Fruit fly (Drosophila melanogaster) whole organism, wandering third instar larva: ENCODE results near the gene sing.

ENCODE experiments used
- CrebA ChIP-seq: fragments of 200-800 bp; sonication (Bioruptor generic); optimal IDR thresholded peaks from 2 replicates; lab custom pipeline; 2016; ENCODE audit warnings: missing biosample characterization, mild to moderate bottlenecking, missing genetic modification characterization, borderline replicate concordance
- GATAd ChIP-seq: sonication (Bioruptor generic); optimal IDR thresholded peaks from 2 replicates; lab custom pipeline; 2016; ENCODE audit warnings: missing biosample characterization, missing genetic modification characterization
- Hnf4 ChIP-seq: fragments of 200-800 bp; sonication (Bioruptor generic); optimal IDR thresholded peaks from 2 replicates; lab custom pipeline; 2016; ENCODE audit warnings: missing biosample characterization, mild to moderate bottlenecking, missing genetic modification characterization
- Hr78 ChIP-seq: fragments of >200 bp; optimal IDR thresholded peaks from 2 replicates; lab custom pipeline; 2017; ENCODE audit warnings: missing biosample characterization, missing genetic modification characterization
- Mio ChIP-seq: sonication (Bioruptor generic); optimal IDR thresholded peaks from 2 replicates; lab custom pipeline; 2016; ENCODE audit warnings: missing biosample characterization, missing genetic modification characterization
- Myc ChIP-seq: fragments of >200 bp; optimal IDR thresholded peaks from 2 replicates; lab custom pipeline; 2017
- N ChIP-seq: fragments of >200 bp; optimal IDR thresholded peaks from 2 replicates; lab custom pipeline; 2018; ENCODE audit warnings: missing biosample characterization, missing external identifiers, missing genetic modification characterization
- Sp1 ChIP-seq: fragments of 200-800 bp; sonication (Bioruptor generic); optimal IDR thresholded peaks from 3 replicates; lab custom pipeline; 2019; ENCODE audit warnings: missing biosample characterization, mild to moderate bottlenecking, missing genetic modification characterization, moderate library complexity
- Vsx2 ChIP-seq: fragments of 200-300, 225-300 bp; sonication (Bioruptor generic); optimal IDR thresholded peaks from 2 replicates; lab custom pipeline; 2018; ENCODE audit warnings: missing biosample characterization, missing genetic modification characterization; ENCODE audit not compliant: partially characterized antibody
- dl ChIP-seq, 2 experiments: fragments of 175-275, 200-275 bp in 1 of 2; fragments of 200-275 bp in 1 of 2; sonication (Bioruptor generic); optimal IDR thresholded peaks; lab custom pipeline; 2018; ENCODE audit warnings: mild to moderate bottlenecking in 2 of 2, missing biosample characterization in 2 of 2, missing genetic modification characterization in 2 of 2, moderate library complexity in 2 of 2; ENCODE audit not compliant: partially characterized antibody in 2 of 2, insufficient read depth in 1 of 2
- dmrt93B ChIP-seq: fragments of 200-800 bp; sonication (Bioruptor generic); optimal IDR thresholded peaks from 2 replicates; lab custom pipeline; 2018; ENCODE audit warnings: missing biosample characterization, mild to moderate bottlenecking, missing genetic modification characterization
- ey ChIP-seq: fragments of 200-800 bp; sonication (Bioruptor generic); optimal IDR thresholded peaks from 2 replicates; lab custom pipeline; 2016; ENCODE audit warnings: missing biosample characterization, missing genetic modification characterization
- fru ChIP-seq: fragments of 200-800 bp; sonication (Bioruptor generic); optimal IDR thresholded peaks from 3 replicates; lab custom pipeline; 2016; ENCODE audit warnings: missing biosample characterization, mild to moderate bottlenecking, missing genetic modification characterization
- jim ChIP-seq: fragments of 175-275, 200-325 bp; sonication (Bioruptor generic); optimal IDR thresholded peaks from 2 replicates; lab custom pipeline; 2016; ENCODE audit warnings: missing biosample characterization, mild to moderate bottlenecking, missing genetic modification characterization
- sv ChIP-seq: fragments of 200-800 bp; sonication (Bioruptor generic); optimal IDR thresholded peaks from 3 replicates; lab custom pipeline; 2016; ENCODE audit warnings: missing biosample characterization, missing genetic modification characterization
- woc ChIP-seq: sonication (Bioruptor generic); optimal IDR thresholded peaks from 2 replicates; lab custom pipeline; 2016; ENCODE audit warnings: missing biosample characterization, mild to moderate bottlenecking, missing genetic modification characterization

The sing gene

DNA sequence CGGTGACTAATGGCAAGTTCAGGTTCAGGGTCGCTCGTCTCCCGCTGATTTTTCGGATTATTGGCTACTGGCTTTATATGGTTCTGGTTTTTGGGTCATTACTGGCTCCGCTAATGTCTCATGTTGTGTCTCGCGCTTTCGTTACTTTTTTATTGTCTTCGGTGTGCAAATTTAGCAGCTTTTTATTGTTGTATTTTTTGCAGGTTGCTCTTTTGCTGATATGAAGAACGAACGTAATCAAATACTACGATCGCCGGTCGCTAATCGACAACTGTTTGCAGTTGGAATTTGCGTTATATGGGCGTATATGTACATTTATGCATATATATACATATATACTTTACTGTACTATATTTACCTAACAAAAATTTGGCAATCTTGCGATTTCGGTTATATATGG lies 45.4 kb downstream of the sing start:
- no peak for TF ChIP-seq Mio
- TF ChIP-seq dmrt93B (GFP tag; lab: Kevin White, UChicago), result no peak
- no peak for TF ChIP-seq Vsx2 (GFP tag; lab: Kevin White, UChicago)
- TF ChIP-seq N (GFP tag; lab: Kevin White, UChicago), result no peak
- no peak for TF ChIP-seq Hr78 (GFP tag; lab: Kevin White, UChicago)
- TF ChIP-seq dl (GFP tag; optimal IDR thresholded peaks at IDR 0.05; lab: Kevin White, UChicago; ENCODE audit: insufficient read depth in 1 of 2, partially characterized antibody in 2 of 2), result no peak
- TF ChIP-seq fru (GFP tag; lab: Kevin White, UChicago), result peak; percentile 5

dm6 chrX:16730791-16731190 lies 51.7 kb downstream of the sing start, which contains the start of gene TwdlX:
Gene TwdlX (plus strand): TSS chrX:16731091.
- no peak for TF ChIP-seq jim (GFP tag; lab: Kevin White, UChicago)
- no peak for TF ChIP-seq ey (GFP tag; lab: Kevin White, UChicago)
- TF ChIP-seq Sp1, result no peak
- TF ChIP-seq dmrt93B (GFP tag; lab: Kevin White, UChicago), result no peak
- TF ChIP-seq CrebA (GFP tag; lab: Kevin White, UChicago), result no peak
- TF ChIP-seq sv (GFP tag; lab: Kevin White, UChicago), result no peak
- TF ChIP-seq N (GFP tag; lab: Kevin White, UChicago), result no peak
- TF ChIP-seq GATAd (GFP tag; lab: Kevin White, UChicago), result no peak
- TF ChIP-seq Myc (lab: Kevin White, UChicago), result no peak
- TF ChIP-seq Hnf4 (GFP tag; lab: Kevin White, UChicago), result no peak
- no peak for TF ChIP-seq woc
- no peak for TF ChIP-seq Vsx2 (GFP tag; lab: Kevin White, UChicago)
